Worm (Caenorhabditis elegans): ENCODE measurements around the gene W09G12.8.

- TF ChIP-seq ztf-29 (GFP tag; IDR thresholded peaks at IDR 0.05) (no peak), flt-1 (GFP tag; IDR thresholded peaks at IDR 0.05) (no peak), ref-1 (GFP tag; conservative IDR thresholded peaks at IDR 0.05) (no peak)
Measured at ce11 chrIV:1224781-1225180, 1.2 kb upstream of the W09G12.8 start.
